Worm (Caenorhabditis elegans) whole organism, L4 larva: ENCODE data around the gene alh-5.

Experiments
- R02D3.7 ChIP-seq: fragments of 150-350 bp; sonication (generic microtip); optimal IDR thresholded peaks from 3 replicates; lab custom pipeline; 2014; ENCODE audit warnings: missing biosample characterization, missing genetic modification characterization
- ceh-20 ChIP-seq: fragments of 200-800 bp; sonication (Bioruptor generic); IDR thresholded peaks from 2 replicates; pipeline ENCODE4 v1.3.6; 2022; ENCODE audit warnings: missing genetic modification reagents, missing genetic modification characterization, missing compliant biosample characterization
- ceh-62 ChIP-seq: sonication (generic microtip); optimal IDR thresholded peaks from 2 replicates; lab custom pipeline; 2017; ENCODE audit warnings: missing biosample characterization, missing genetic modification characterization
- daf-19 ChIP-seq: fragments of 200-800 bp; sonication (Bioruptor generic); conservative IDR thresholded peaks from 2 replicates; pipeline ENCODE4 v1.3.6; 2022; ENCODE audit warnings: missing genetic modification characterization, missing compliant biosample characterization
- egl-27 ChIP-seq: sonication (generic microtip); optimal IDR thresholded peaks from 3 replicates; lab custom pipeline; 2017; ENCODE audit warnings: missing biosample characterization, missing genetic modification reagents, missing genetic modification characterization
- hif-1 ChIP-seq, 2 experiments: sonication (generic microtip); optimal IDR thresholded peaks; 2 replicates each; lab custom pipeline; 2016 to 2017; ENCODE audit warnings: missing compliant biosample characterization in 2 of 2, missing genetic modification characterization in 2 of 2, missing genetic modification reagents in 2 of 2, missing genotype in 2 of 2, mild to moderate bottlenecking in 1 of 2
- lsy-2 ChIP-seq, 2 experiments: fragments of 150-350 bp in 1 of 2; sonication (generic microtip) in 1 of 2; optimal IDR thresholded peaks; 2 replicates each; lab custom pipeline; 2014 to 2017; ENCODE audit warnings: missing biosample characterization in 2 of 2, missing genetic modification characterization in 2 of 2
- nhr-11 ChIP-seq: fragments of 150-350 bp; optimal IDR thresholded peaks from 2 replicates; lab custom pipeline; 2014; ENCODE audit warnings: missing biosample characterization, missing genetic modification characterization
- nhr-6 ChIP-seq: fragments of 150-350 bp; optimal IDR thresholded peaks from 2 replicates; lab custom pipeline; 2014; ENCODE audit warnings: missing biosample characterization, missing genetic modification characterization
- skn-1 ChIP-seq: fragments of 150-350 bp; optimal IDR thresholded peaks from 2 replicates; lab custom pipeline; 2014; ENCODE audit warnings: missing biosample characterization, missing genetic modification characterization
- snpc-4 ChIP-seq: fragments of 150-350 bp; optimal IDR thresholded peaks from 2 replicates; lab custom pipeline; 2014; ENCODE audit warnings: missing biosample characterization, missing genetic modification characterization
- unc-62 ChIP-seq, 3 experiments: fragments of 150-350 bp in 1 of 3; sonication (generic microtip); optimal IDR thresholded peaks in 2 of 3; peaks in 1 of 3; 1 replicate in 1 of 3; 2 replicates in 2 of 3; lab custom pipeline; 2014 to 2017; ENCODE audit warnings: missing biosample characterization in 3 of 3, missing genetic modification characterization in 3 of 3, missing genetic modification reagents in 3 of 3, missing genotype in 1 of 3
- ztf-11 ChIP-seq: fragments of 150-350 bp; optimal IDR thresholded peaks from 2 replicates; lab custom pipeline; 2014; ENCODE audit warnings: missing biosample characterization, missing genetic modification characterization

- no peak for TF ChIP-seq ceh-20 (GFP tag; lab: Robert Waterston, UW)
- no peak for TF ChIP-seq R02D3.7
- no peak for TF ChIP-seq daf-19 (GFP tag; lab: Robert Waterston, UW)
- TF ChIP-seq ztf-11 (tag; lab: Kevin White, UChicago): no peak
- TF ChIP-seq unc-62 (GFP tag; optimal IDR thresholded peaks at IDR 0.05 in 1 of 2; lab: Kevin White, UChicago): no peak
- no peak for TF ChIP-seq unc-62 (tag; optimal IDR thresholded peaks at IDR 0.05; lab: Kevin White, UChicago)
- TF ChIP-seq nhr-11 (tag; lab: Kevin White, UChicago): no peak
- no peak for TF ChIP-seq skn-1 (tag; lab: Kevin White, UChicago)
- TF ChIP-seq hif-1 (tag; optimal IDR thresholded peaks at IDR 0.05; lab: Kevin White, UChicago): no peak
- no peak for TF ChIP-seq snpc-4 (tag; lab: Kevin White, UChicago)
- TF ChIP-seq ceh-62 (tag; lab: Kevin White, UChicago): no peak
- no peak for TF ChIP-seq nhr-6 (tag; lab: Kevin White, UChicago)
- no peak for TF ChIP-seq lsy-2 (tag; optimal IDR thresholded peaks at IDR 0.05; lab: Kevin White, UChicago)
- TF ChIP-seq egl-27 (tag; lab: Kevin White, UChicago): no peak
Measured at ce11 chrV:2021283-2021682, 21.9 kb upstream of the alh-5 start.
